Worm (Caenorhabditis elegans): ENCODE results near the gene pgph-3.

- TF ChIP-seq pha-4 (tag; optimal IDR thresholded peaks at IDR 0.05) (no peak), lin-11 (tag; optimal IDR thresholded peaks at IDR 0.05) (no peak)
These were observed 49.5 kb upstream of the pgph-3 start, which contains the start of gene ZC250.4 for ce11 chrV:5813060-5813659.

Measured in whole organism, late embryonic.